Fruit fly (Drosophila melanogaster) whole organism, adult: ENCODE data around the gene beta4GalT7.

Experiments
- CG11617 ChIP-seq: fragments of 200-800 bp; sonication (Bioruptor generic); optimal IDR thresholded peaks from 2 replicates; lab custom pipeline; 2017; ENCODE audit warnings: mild to moderate bottlenecking, missing biosample characterization, missing genetic modification reagents, missing genetic modification characterization
- CG12768 ChIP-seq: fragments of 200-800 bp; sonication (Bioruptor generic); optimal IDR thresholded peaks from 2 replicates; lab custom pipeline; 2017; ENCODE audit warnings: missing biosample characterization, missing genetic modification characterization, mild to moderate bottlenecking, moderate library complexity, missing genetic modification reagents
- CG14711 ChIP-seq: fragments of 200-800 bp; sonication (Bioruptor generic); optimal IDR thresholded peaks from 2 replicates; lab custom pipeline; 2018; ENCODE audit warnings: missing biosample characterization, mild to moderate bottlenecking, missing genetic modification characterization, moderate library complexity
- CG1620 ChIP-seq: fragments of 200-800 bp; sonication (Bioruptor generic); optimal IDR thresholded peaks from 2 replicates; lab custom pipeline; 2016; ENCODE audit warnings: missing biosample characterization, missing genetic modification characterization
- CG33017 ChIP-seq: fragments of 200-800 bp; sonication (Bioruptor generic); optimal IDR thresholded peaks from 2 replicates; lab custom pipeline; 2018; ENCODE audit warnings: missing biosample characterization, mild to moderate bottlenecking, missing genetic modification characterization, moderate library complexity
- CG5204 ChIP-seq: fragments of 200-800 bp; sonication (Bioruptor generic); optimal IDR thresholded peaks from 2 replicates; lab custom pipeline; 2016; ENCODE audit warnings: missing biosample characterization, missing genetic modification characterization
- CG7045 ChIP-seq: fragments of 200-800 bp; sonication (Bioruptor generic); optimal IDR thresholded peaks from 2 replicates; lab custom pipeline; 2017; ENCODE audit warnings: missing biosample characterization, mild to moderate bottlenecking, missing genetic modification characterization
- CG7101 ChIP-seq: fragments of 200-800 bp; sonication (Bioruptor generic); optimal IDR thresholded peaks from 2 replicates; lab custom pipeline; 2018; ENCODE audit warnings: missing biosample characterization, mild to moderate bottlenecking, missing genetic modification characterization, moderate library complexity
- Clk ChIP-seq: fragments of 200-800 bp; sonication (Bioruptor generic); optimal IDR thresholded peaks from 2 replicates; lab custom pipeline; 2017; ENCODE audit warnings: missing biosample characterization, missing genetic modification characterization
- Crg-1 ChIP-seq: fragments of 200-800 bp; sonication (Bioruptor generic); optimal IDR thresholded peaks from 2 replicates; lab custom pipeline; 2016; ENCODE audit warnings: missing biosample characterization, missing genetic modification characterization
- Hr96 ChIP-seq: fragments of 200-800 bp; sonication (Bioruptor generic); optimal IDR thresholded peaks from 2 replicates; lab custom pipeline; 2016; ENCODE audit warnings: missing biosample characterization, missing genetic modification characterization
- Mnt ChIP-seq: fragments of 200-800 bp; sonication (Bioruptor generic); optimal IDR thresholded peaks from 2 replicates; lab custom pipeline; 2016; ENCODE audit warnings: missing biosample characterization, mild to moderate bottlenecking, missing genetic modification characterization
- bab1 ChIP-seq: fragments of 200-800 bp; sonication (Bioruptor generic); optimal IDR thresholded peaks from 3 replicates; lab custom pipeline; 2019; ENCODE audit warnings: missing biosample characterization, mild to moderate bottlenecking, missing genetic modification characterization, moderate library complexity
- cic ChIP-seq: fragments of 200-800 bp; sonication (Bioruptor generic); optimal IDR thresholded peaks from 2 replicates; lab custom pipeline; 2017; ENCODE audit warnings: missing biosample characterization, mild to moderate bottlenecking, missing genetic modification characterization, moderate library complexity
- cnc ChIP-seq, 2 experiments: fragments of >200 bp; optimal IDR thresholded peaks; 2 replicates each; lab custom pipeline; 2017
- kay ChIP-seq: fragments of 200-800 bp; sonication (Bioruptor generic); peaks from one replicate; lab custom pipeline; 2016; ENCODE audit warnings: missing biosample characterization, missing genetic modification characterization, borderline replicate concordance
- ovo ChIP-seq: fragments of 200-800 bp; sonication (Bioruptor generic); optimal IDR thresholded peaks from 2 replicates; lab custom pipeline; 2016; ENCODE audit warnings: missing biosample characterization, missing genetic modification characterization
- pad ChIP-seq: fragments of 200-800 bp; sonication (Bioruptor generic); optimal IDR thresholded peaks from 3 replicates; lab custom pipeline; 2017; ENCODE audit warnings: missing biosample characterization, missing genetic modification characterization, mild to moderate bottlenecking, moderate library complexity, missing genetic modification reagents
- tj ChIP-seq: fragments of 200-800 bp; sonication (Bioruptor generic); optimal IDR thresholded peaks from 3 replicates; lab custom pipeline; 2017; ENCODE audit warnings: missing biosample characterization, mild to moderate bottlenecking, missing genetic modification characterization, moderate library complexity
- toe ChIP-seq: fragments of 200-800 bp; sonication (Bioruptor generic); optimal IDR thresholded peaks from 2 replicates; lab custom pipeline; 2016; ENCODE audit warnings: missing biosample characterization, missing genetic modification characterization

The beta4GalT7 gene

DNA sequence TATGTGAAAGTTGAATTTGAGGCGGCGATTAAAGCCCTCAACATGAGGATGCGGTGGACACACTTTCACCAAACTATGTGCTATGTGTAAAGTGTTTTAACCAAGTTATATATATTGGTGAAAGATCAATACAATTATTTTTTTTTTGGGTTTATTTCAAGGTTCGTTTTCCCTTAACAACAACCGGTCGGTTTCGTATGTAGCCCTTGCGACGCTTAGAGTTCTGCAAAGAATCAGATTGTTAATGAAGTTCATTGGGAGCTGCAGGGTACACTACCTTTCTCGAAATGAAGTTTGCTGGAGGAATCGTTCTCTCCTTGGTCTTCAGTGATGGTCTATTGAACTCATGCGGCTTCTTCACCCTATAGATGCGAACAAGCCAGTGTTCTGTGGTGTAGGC, 43.8 kb downstream of the beta4GalT7 start:
- TF ChIP-seq Mnt (GFP tag; lab: Kevin White, UChicago) (no peak), Hr96 (GFP tag; lab: Kevin White, UChicago) (no peak), CG5204 (GFP tag; lab: Kevin White, UChicago) (no peak), toe (GFP tag; lab: Kevin White, UChicago) (no peak), bab1 (GFP tag; lab: Kevin White, UChicago) (no peak), Crg-1 (no peak), pad (GFP tag; lab: Kevin White, UChicago) (no peak), CG12768 (no peak), CG7045 (no peak), CG11617 (GFP tag; lab: Kevin White, UChicago) (no peak), CG7101 (tag; lab: Kevin White, UChicago) (no peak), CG33017 (tag; lab: Kevin White, UChicago) (no peak), ovo (GFP tag; lab: Kevin White, UChicago) (no peak), cnc (optimal IDR thresholded peaks at IDR 0.05; lab: Kevin White, UChicago) (no peak)

- TF ChIP-seq CG14711 (tag; lab: Kevin White, UChicago) (peak; percentile 69), Hr96 (GFP tag; lab: Kevin White, UChicago) (no peak), Mnt (GFP tag; lab: Kevin White, UChicago) (peak; percentile 82), Clk (GFP tag; lab: Kevin White, UChicago) (peak; percentile 51), CG11617 (GFP tag; lab: Kevin White, UChicago) (peak; percentile 77), CG12768 (peak; percentile 33), CG7045 (peak; percentile 54), cic (GFP tag; lab: Kevin White, UChicago) (no peak), kay (GFP tag; lab: Kevin White, UChicago) (no peak), tj (GFP tag; lab: Kevin White, UChicago) (peak; percentile 56), ovo (GFP tag; lab: Kevin White, UChicago) (peak; percentile 45), CG33017 (tag; lab: Kevin White, UChicago) (peak; percentile 48), Crg-1 (peak; percentile 45), bab1 (GFP tag; lab: Kevin White, UChicago) (peak; percentile 84), CG1620 (GFP tag; lab: Kevin White, UChicago) (peak; percentile 88), toe (GFP tag; lab: Kevin White, UChicago) (peak; percentile 88), CG7101 (tag; lab: Kevin White, UChicago) (peak; percentile 76), cnc (optimal IDR thresholded peaks at IDR 0.05; lab: Kevin White, UChicago) (no peak), CG5204 (GFP tag; lab: Kevin White, UChicago) (no peak), pad (GFP tag; lab: Kevin White, UChicago) (peak; percentile 46)
Measured at dm6 chr3R:25069569-25069968, 46.5 kb downstream of the beta4GalT7 start, which contains the start of the genes Stt3B and CG11839. Gene Stt3B, minus strand, starts transcription at chr3R:25069637. Gene CG11839, plus strand, starts transcription at chr3R:25069927.

DNA sequence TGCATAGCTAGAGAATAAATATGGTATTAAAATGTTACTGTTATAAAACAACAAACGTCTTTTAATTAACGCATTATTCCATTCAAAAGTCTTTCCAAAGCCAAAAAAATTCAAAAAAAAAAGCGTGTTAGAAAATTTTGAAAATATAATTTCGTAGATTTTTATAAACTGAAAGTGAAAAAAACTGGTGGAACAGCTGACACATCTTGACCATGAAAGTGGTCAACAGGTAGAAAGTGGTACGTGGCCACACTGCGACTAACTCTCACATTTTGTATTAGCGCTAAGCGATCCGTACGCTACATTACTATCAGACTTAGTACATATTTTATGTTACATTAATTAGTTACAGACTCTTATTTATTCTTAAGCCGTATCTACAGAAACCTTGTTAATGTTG, 47.8 kb downstream of the beta4GalT7 start, which contains the start of gene CG11836:
Gene CG11836, plus strand, starts transcription at position 256 of the 400 bp plus-strand sequence.
- TF ChIP-seq bab1 (GFP tag; lab: Kevin White, UChicago) (no peak), ovo (GFP tag; lab: Kevin White, UChicago) (no peak), tj (GFP tag; lab: Kevin White, UChicago) (no peak), cnc (optimal IDR thresholded peaks at IDR 0.05; lab: Kevin White, UChicago) (no peak), Crg-1 (no peak), Mnt (GFP tag; lab: Kevin White, UChicago) (no peak), CG7045 (no peak)
